Worm (Caenorhabditis elegans): Measurements from ENCODE around the gene K03H9.3.

DNA sequence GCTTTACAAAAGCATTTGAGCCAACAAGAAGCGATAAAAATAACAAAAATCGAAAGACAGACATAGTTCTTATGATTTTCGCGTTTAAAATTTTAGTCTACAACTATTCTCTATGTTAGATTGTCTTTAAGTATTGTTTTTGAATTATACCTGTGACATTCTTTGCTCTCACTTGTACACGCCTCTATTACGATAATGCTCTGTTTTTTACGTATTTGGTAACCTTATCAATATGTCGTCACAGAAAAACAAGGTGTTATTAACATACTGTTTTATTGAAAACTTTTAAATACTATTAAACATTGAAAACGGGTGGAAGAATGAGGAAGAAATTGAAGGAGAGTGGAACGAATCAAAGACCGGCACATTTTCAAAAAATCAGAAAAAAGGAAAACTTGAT, 15.6 kb upstream of the K03H9.3 start, which contains the start of gene spp-11:
- TF ChIP-seq nhr-77 (tag; optimal IDR thresholded peaks at IDR 0.05) = no peak
- TF ChIP-seq nhr-11 (tag; optimal IDR thresholded peaks at IDR 0.05) = no peak
- no peak for TF ChIP-seq ztf-7 (tag; optimal IDR thresholded peaks at IDR 0.05)
- no peak for TF ChIP-seq egl-27 (tag; optimal IDR thresholded peaks at IDR 0.05)
- TF ChIP-seq lin-13 (GFP tag; optimal IDR thresholded peaks at IDR 0.05) = no peak
- TF ChIP-seq lin-39 (tag; optimal IDR thresholded peaks at IDR 0.05) = no peak
- no peak for TF ChIP-seq unc-62 (GFP tag; optimal IDR thresholded peaks at IDR 0.05 in 1 of 2)
- TF ChIP-seq unc-62 (tag; optimal IDR thresholded peaks at IDR 0.05) = no peak
- no peak for TF ChIP-seq mdl-1 (tag; optimal IDR thresholded peaks at IDR 0.05)
- no peak for TF ChIP-seq aly-2 (tag; optimal IDR thresholded peaks at IDR 0.05)
- no peak for TF ChIP-seq nhr-10 (tag; optimal IDR thresholded peaks at IDR 0.05)
- no peak for TF ChIP-seq lin-1 (GFP tag; IDR thresholded peaks at IDR 0.05)
- TF ChIP-seq lsy-2 (tag; optimal IDR thresholded peaks at IDR 0.05) = no peak
- TF ChIP-seq fkh-10 (GFP tag; optimal IDR thresholded peaks at IDR 0.05) = no peak
- TF ChIP-seq ceh-82 (tag; optimal IDR thresholded peaks at IDR 0.05) = no peak
